Worm (Caenorhabditis elegans) whole organism, L3 larva: Measurements from ENCODE around the gene atg-2.

ENCODE experiments used
- ZK546.5 ChIP-seq: sonication (generic microtip); optimal IDR thresholded peaks from 2 replicates; lab custom pipeline; 2017; ENCODE audit warnings: missing biosample characterization, missing genetic modification characterization
- ceh-16 ChIP-seq: sonication (generic microtip); optimal IDR thresholded peaks from 2 replicates; lab custom pipeline; 2017; ENCODE audit warnings: missing biosample characterization, missing genetic modification characterization
- ceh-28 ChIP-seq: fragments of 150-350 bp; optimal IDR thresholded peaks from 2 replicates; lab custom pipeline; 2014; ENCODE audit warnings: missing biosample characterization, missing genetic modification reagents, missing genetic modification characterization
- ceh-82 ChIP-seq: fragments of 150-350 bp; optimal IDR thresholded peaks from 2 replicates; lab custom pipeline; 2014; ENCODE audit warnings: missing biosample characterization, missing genetic modification characterization
- ceh-9 ChIP-seq: sonication (generic microtip); optimal IDR thresholded peaks from 2 replicates; lab custom pipeline; 2018; ENCODE audit warnings: missing biosample characterization, missing genetic modification characterization
- daf-12 ChIP-seq: fragments of 150-350 bp; optimal IDR thresholded peaks from 2 replicates; lab custom pipeline; 2014; ENCODE audit warnings: missing biosample characterization, missing genetic modification reagents, missing genetic modification characterization
- egl-27 ChIP-seq: sonication (generic microtip); optimal IDR thresholded peaks from 4 replicates; lab custom pipeline; 2017; ENCODE audit warnings: missing biosample characterization, missing genetic modification reagents, missing genetic modification characterization
- elt-1 ChIP-seq: fragments of 150-350 bp; optimal IDR thresholded peaks from 2 replicates; lab custom pipeline; 2014; ENCODE audit warnings: missing biosample characterization, missing genetic modification characterization
- elt-2 ChIP-seq: sonication (generic microtip); optimal IDR thresholded peaks from 2 replicates; lab custom pipeline; 2016; ENCODE audit warnings: missing genetic modification reagents, mild to moderate bottlenecking, missing genetic modification characterization, missing compliant biosample characterization
- elt-3 ChIP-seq, 3 experiments: fragments of 150-350 bp in 1 of 3; sonication (generic microtip) in 2 of 3; optimal IDR thresholded peaks; 2 replicates in 2 of 3; 4 replicates in 1 of 3; lab custom pipeline; 2014 to 2017; ENCODE audit warnings: missing biosample characterization in 3 of 3, missing genetic modification characterization in 3 of 3
- eor-1 ChIP-seq, 2 experiments: fragments of 150-350 bp; optimal IDR thresholded peaks; 2 replicates each; lab custom pipeline; 2014 to 2018; ENCODE audit warnings: missing biosample characterization in 2 of 2, missing genetic modification characterization in 2 of 2
- fkh-10 ChIP-seq: sonication (generic microtip); optimal IDR thresholded peaks from 2 replicates; lab custom pipeline; 2017; ENCODE audit warnings: missing biosample characterization, missing genetic modification reagents, missing genetic modification characterization
- fkh-2 ChIP-seq: fragments of 150-350 bp; optimal IDR thresholded peaks from 2 replicates; lab custom pipeline; 2014; ENCODE audit warnings: missing biosample characterization, missing genetic modification reagents, missing genetic modification characterization
- hmg-11 ChIP-seq: sonication (generic microtip); optimal IDR thresholded peaks from 2 replicates; lab custom pipeline; 2016; ENCODE audit warnings: missing genetic modification characterization, missing compliant biosample characterization
- jun-1 ChIP-seq: fragments of 150-350 bp; optimal IDR thresholded peaks from 2 replicates; lab custom pipeline; 2014; ENCODE audit warnings: missing biosample characterization, missing genetic modification reagents, missing genetic modification characterization
- lin-15B ChIP-seq: fragments of 150-350 bp; optimal IDR thresholded peaks from 2 replicates; lab custom pipeline; 2014; ENCODE audit warnings: missing biosample characterization, missing genetic modification characterization
- mdl-1 ChIP-seq: fragments of 150-350 bp; optimal IDR thresholded peaks from 2 replicates; lab custom pipeline; 2014; ENCODE audit warnings: missing biosample characterization, missing genetic modification characterization
- mml-1 ChIP-seq: fragments of 150-350 bp; sonication (generic microtip); optimal IDR thresholded peaks from 3 replicates; lab custom pipeline; 2014; ENCODE audit warnings: missing biosample characterization, missing genetic modification characterization
- nfya-1 ChIP-seq: sonication (generic microtip); optimal IDR thresholded peaks from 2 replicates; lab custom pipeline; 2017; ENCODE audit warnings: missing genetic modification characterization, mild to moderate bottlenecking, missing compliant biosample characterization, antibody characterized with exemption, moderate library complexity; ENCODE audit not compliant: insufficient read depth
- nhr-11 ChIP-seq: fragments of 150-350 bp; optimal IDR thresholded peaks from 2 replicates; lab custom pipeline; 2014; ENCODE audit warnings: missing biosample characterization, missing genetic modification characterization
- nhr-237 ChIP-seq: fragments of 150-350 bp; optimal IDR thresholded peaks from 2 replicates; lab custom pipeline; 2014; ENCODE audit warnings: missing biosample characterization, missing genetic modification characterization
- nhr-25 ChIP-seq: sonication (generic microtip); optimal IDR thresholded peaks from 2 replicates; lab custom pipeline; 2017; ENCODE audit warnings: missing biosample characterization, missing genetic modification characterization
- nhr-28 ChIP-seq: fragments of 150-350 bp; optimal IDR thresholded peaks from 2 replicates; lab custom pipeline; 2014; ENCODE audit warnings: missing biosample characterization, missing genetic modification characterization
- nhr-43 ChIP-seq: sonication (generic microtip); optimal IDR thresholded peaks from 2 replicates; lab custom pipeline; 2016; ENCODE audit warnings: mild to moderate bottlenecking, missing genetic modification characterization, missing compliant biosample characterization; ENCODE audit not compliant: poor library complexity, severe bottlenecking
- nhr-76 ChIP-seq: fragments of 150-350 bp; sonication (generic microtip); optimal IDR thresholded peaks from 5 replicates; lab custom pipeline; 2014; ENCODE audit warnings: missing biosample characterization, missing genetic modification characterization
- nhr-77 ChIP-seq: fragments of 150-350 bp; optimal IDR thresholded peaks from 2 replicates; lab custom pipeline; 2014; ENCODE audit warnings: missing biosample characterization, missing genetic modification characterization
- pha-4 ChIP-seq: fragments of 150-350 bp; optimal IDR thresholded peaks from 2 replicates; lab custom pipeline; 2014; ENCODE audit warnings: missing biosample characterization, missing genetic modification reagents, missing genetic modification characterization
- pqm-1 ChIP-seq: fragments of 150-350 bp; optimal IDR thresholded peaks from 2 replicates; lab custom pipeline; 2017; ENCODE audit warnings: missing biosample characterization, missing genetic modification characterization, inconsistent platforms
- sea-2 ChIP-seq: fragments of 150-350 bp; sonication (generic microtip); optimal IDR thresholded peaks from 4 replicates; lab custom pipeline; 2014; ENCODE audit warnings: missing biosample characterization, missing genetic modification reagents, missing genetic modification characterization
- snpc-4 ChIP-seq: fragments of 150-350 bp; optimal IDR thresholded peaks from 2 replicates; lab custom pipeline; 2014; ENCODE audit warnings: missing biosample characterization, missing genetic modification characterization
- tbx-2 ChIP-seq: sonication (generic microtip); optimal IDR thresholded peaks from 2 replicates; lab custom pipeline; 2016; ENCODE audit warnings: mild to moderate bottlenecking, missing genetic modification characterization, missing compliant biosample characterization
- unc-62 ChIP-seq: fragments of 150-350 bp; sonication (generic microtip); optimal IDR thresholded peaks from 4 replicates; lab custom pipeline; 2014; ENCODE audit warnings: missing biosample characterization, missing genetic modification reagents, missing genetic modification characterization
- zag-1 ChIP-seq: fragments of 150-350 bp; optimal IDR thresholded peaks from 2 replicates; lab custom pipeline; 2014; ENCODE audit warnings: missing biosample characterization, missing genetic modification characterization
- ztf-11 ChIP-seq: fragments of 150-350 bp; optimal IDR thresholded peaks from 2 replicates; lab custom pipeline; 2014; ENCODE audit warnings: missing biosample characterization, missing genetic modification characterization
- ztf-4 ChIP-seq: fragments of 150-350 bp; optimal IDR thresholded peaks from 2 replicates; lab custom pipeline; 2014; ENCODE audit warnings: missing biosample characterization, missing genetic modification characterization

atg-2 gene

ce11 chrX:6850412-6850811 is 43.8 kb downstream of the atg-2 start:
- TF ChIP-seq snpc-4 (tag; lab: Kevin White, UChicago): no peak
- TF ChIP-seq daf-12 (tag; lab: Kevin White, UChicago): no peak
- no peak for TF ChIP-seq ztf-11
- TF ChIP-seq fkh-10 (GFP tag; lab: Kevin White, UChicago): no peak
- no peak for TF ChIP-seq nhr-43 (tag; lab: Kevin White, UChicago)
- TF ChIP-seq fkh-2: no peak
- no peak for TF ChIP-seq jun-1 (tag; lab: Kevin White, UChicago)
- TF ChIP-seq hmg-11: no peak
- no peak for TF ChIP-seq nhr-11 (tag; lab: Kevin White, UChicago)
- no peak for TF ChIP-seq ceh-16
- no peak for TF ChIP-seq pha-4 (tag; lab: Kevin White, UChicago)
- TF ChIP-seq, all 47 proteins: peak for 0

ce11 chrX:6853318-6853717 is 46.8 kb downstream of the atg-2 start, which contains the start of gene rig-3:
TSS of gene rig-3 (plus strand) at chrX:6853618.
- TF ChIP-seq eor-1 (tag; optimal IDR thresholded peaks at IDR 0.05; lab: Kevin White, UChicago) (no peak), zag-1 (no peak), ztf-11 (no peak), sea-2 (no peak), snpc-4 (tag; lab: Kevin White, UChicago) (no peak), ceh-9 (no peak), ceh-16 (no peak), jun-1 (tag; lab: Kevin White, UChicago) (no peak), mdl-1 (tag; lab: Kevin White, UChicago) (no peak)
- TF ChIP-seq, all 47 proteins: peak for 0

- TF ChIP-seq ceh-28 (tag; lab: Kevin White, UChicago): no peak
- no peak for TF ChIP-seq fkh-2
- no peak for TF ChIP-seq ZK546.5 (tag; lab: Kevin White, UChicago)
- TF ChIP-seq snpc-4 (tag; lab: Kevin White, UChicago): no peak
- no peak for TF ChIP-seq elt-3 (tag; optimal IDR thresholded peaks at IDR 0.05; lab: Kevin White, UChicago)
- TF ChIP-seq, all 47 proteins: peak for 0
Observed at ce11 chrX:6856793-6857192, 50.2 kb downstream of the atg-2 start.

- TF ChIP-seq fkh-10 (GFP tag; lab: Kevin White, UChicago) (no peak), elt-1 (tag; lab: Kevin White, UChicago) (no peak), pqm-1 (no peak), mml-1 (tag; lab: Kevin White, UChicago) (no peak), egl-27 (no peak), jun-1 (tag; lab: Kevin White, UChicago) (no peak), ceh-16 (no peak), mdl-1 (tag; lab: Kevin White, UChicago) (no peak), daf-12 (tag; lab: Kevin White, UChicago) (no peak), ztf-4 (tag; lab: Kevin White, UChicago) (no peak), nhr-77 (no peak), tbx-2 (tag; lab: Kevin White, UChicago) (no peak), lin-15B (no peak), unc-62 (GFP tag; lab: Kevin White, UChicago) (no peak), nhr-43 (tag; lab: Kevin White, UChicago) (no peak), elt-2 (tag; lab: Kevin White, UChicago) (no peak), elt-3 (tag; optimal IDR thresholded peaks at IDR 0.05; lab: Kevin White, UChicago) (no peak), ceh-9 (no peak), nhr-25 (tag; lab: Kevin White, UChicago) (no peak), nfya-1 (tag; lab: Kevin White, UChicago) (no peak)
Observed at ce11 chrX:6861564-6861963, 55.0 kb downstream of the atg-2 start.

- TF ChIP-seq ztf-11: no peak
- TF ChIP-seq fkh-2: no peak
- no peak for TF ChIP-seq lin-15B
- no peak for TF ChIP-seq nhr-76 (tag; lab: Kevin White, UChicago)
- no peak for TF ChIP-seq nhr-77
- no peak for TF ChIP-seq ceh-82 (tag; lab: Kevin White, UChicago)
- TF ChIP-seq nhr-237 (tag; lab: Kevin White, UChicago): no peak
- no peak for TF ChIP-seq mdl-1 (tag; lab: Kevin White, UChicago)
- TF ChIP-seq nhr-28 (tag; lab: Kevin White, UChicago): no peak
Observed at ce11 chrX:6863032-6863431, 56.5 kb downstream of the atg-2 start, which contains the start of gene nep-4. TSS of gene nep-4 (minus strand) at chrX:6863424.
